Fruit fly (Drosophila melanogaster) whole organism, embryonic: ENCODE measurements around the gene CG6931.

Experiments used
- Atf-2 ChIP-seq: fragments of 200-800 bp; sonication (Bioruptor generic); optimal IDR thresholded peaks from 2 replicates; lab custom pipeline; 2016; ENCODE audit warnings: missing biosample characterization, missing genetic modification characterization
- Bgb ChIP-seq: fragments of 200-800 bp; sonication (Bioruptor generic); IDR thresholded peaks from 2 replicates; pipeline ENCODE4 v1.3.6; 2022; ENCODE audit warnings: missing biosample characterization, missing genetic modification characterization; ENCODE audit not compliant: partially characterized antibody
- BtbVII ChIP-seq: fragments of 200-800 bp; sonication (Bioruptor generic); optimal IDR thresholded peaks from 3 replicates; lab custom pipeline; 2017; ENCODE audit warnings: missing biosample characterization, mild to moderate bottlenecking, missing genetic modification characterization
- CG10274 ChIP-seq: fragments of 200-800 bp; sonication (Bioruptor generic); optimal IDR thresholded peaks from 3 replicates; lab custom pipeline; 2017; ENCODE audit warnings: missing biosample characterization, mild to moderate bottlenecking, missing genetic modification characterization
- CG10654 ChIP-seq: fragments of 200-800 bp; sonication (Bioruptor generic); optimal IDR thresholded peaks from 2 replicates; lab custom pipeline; 2016; ENCODE audit warnings: missing biosample characterization, missing genetic modification characterization
- CG11456 ChIP-seq: fragments of 200-800 bp; sonication (Bioruptor generic); IDR thresholded peaks from 3 replicates; pipeline ENCODE4 v1.3.6; 2022; ENCODE audit warnings: missing biosample characterization, missing genetic modification characterization
- CG13894 ChIP-seq: fragments of 200-800 bp; sonication (Bioruptor generic); optimal IDR thresholded peaks from 3 replicates; lab custom pipeline; 2018; ENCODE audit warnings: missing biosample characterization, mild to moderate bottlenecking, missing genetic modification characterization, moderate library complexity
- CG14710 ChIP-seq: fragments of 200-800 bp; sonication (Bioruptor generic); optimal IDR thresholded peaks from 3 replicates; lab custom pipeline; 2019; ENCODE audit warnings: missing biosample characterization, mild to moderate bottlenecking, missing genetic modification characterization, moderate library complexity
- CG15696 ChIP-seq: fragments of 200-800 bp; sonication (Bioruptor generic); optimal IDR thresholded peaks from 2 replicates; lab custom pipeline; 2019; ENCODE audit warnings: missing biosample characterization, mild to moderate bottlenecking, missing genetic modification characterization, moderate library complexity
- CG17328 ChIP-seq: fragments of 200-800 bp; sonication (Bioruptor generic); IDR thresholded peaks from 2 replicates; pipeline ENCODE4 v1.3.6; 2022; ENCODE audit warnings: missing biosample characterization, missing genetic modification characterization
- CG17361 ChIP-seq: fragments of 200-800 bp; sonication (Bioruptor generic); IDR thresholded peaks from 3 replicates; pipeline ENCODE4 v1.3.6; 2022; ENCODE audit warnings: missing biosample characterization, missing genetic modification characterization
- CG18476 ChIP-seq: fragments of 200-800 bp; sonication (Bioruptor generic); optimal IDR thresholded peaks from 2 replicates; lab custom pipeline; 2016; ENCODE audit warnings: missing biosample characterization, mild to moderate bottlenecking, missing genetic modification characterization
- CG2712 ChIP-seq: fragments of 200-800 bp; optimal IDR thresholded peaks from 3 replicates; lab custom pipeline; 2019; ENCODE audit warnings: missing biosample characterization, mild to moderate bottlenecking, missing genetic modification characterization, moderate library complexity
- CG31224 ChIP-seq: fragments of 200-800 bp; sonication (Bioruptor generic); IDR thresholded peaks from 2 replicates; pipeline ENCODE4 v1.3.6; 2022; ENCODE audit warnings: missing biosample characterization, missing genetic modification characterization
- CG4282 ChIP-seq: fragments of 200-800 bp; sonication (Bioruptor generic); optimal IDR thresholded peaks from 2 replicates; lab custom pipeline; 2016; ENCODE audit warnings: missing biosample characterization, missing genetic modification characterization
- CG4328 ChIP-seq: fragments of 200-800 bp; sonication (Bioruptor generic); optimal IDR thresholded peaks from 3 replicates; lab custom pipeline; 2017; ENCODE audit warnings: missing biosample characterization, missing genetic modification reagents, missing genetic modification characterization
- CG4707 ChIP-seq: fragments of 200-800 bp; sonication (Bioruptor generic); optimal IDR thresholded peaks from 2 replicates; lab custom pipeline; 2018; ENCODE audit warnings: missing biosample characterization, mild to moderate bottlenecking, missing genetic modification characterization, moderate library complexity
- CG6813 ChIP-seq: fragments of 200-800 bp; sonication (Bioruptor generic); optimal IDR thresholded peaks from 2 replicates; lab custom pipeline; 2017; ENCODE audit warnings: missing biosample characterization, missing genetic modification characterization, mild to moderate bottlenecking, moderate library complexity, missing genetic modification reagents
- CG9932 ChIP-seq: fragments of 200-800 bp; sonication (Bioruptor generic); IDR thresholded peaks from 2 replicates; pipeline ENCODE4 v1.3.6; 2022; ENCODE audit warnings: missing biosample characterization, missing genetic modification characterization
- CkIIα-i1 ChIP-seq: fragments of 200-800 bp; sonication (Bioruptor generic); IDR thresholded peaks from 2 replicates; pipeline ENCODE4 v1.3.6; 2022; ENCODE audit warnings: missing biosample characterization, missing genetic modification characterization
- Dp ChIP-seq: fragments of 200-800 bp; sonication (Bioruptor generic); optimal IDR thresholded peaks from 2 replicates; lab custom pipeline; 2018; ENCODE audit warnings: missing biosample characterization, mild to moderate bottlenecking, missing genetic modification characterization, moderate library complexity
- Eip74EF ChIP-seq, 2 experiments: fragments of 200-800 bp in 1 of 2; fragments of >200 bp in 1 of 2; sonication (Bioruptor generic) in 1 of 2; optimal IDR thresholded peaks; 2 replicates each; lab custom pipeline; 2017 to 2019; ENCODE audit warnings: missing biosample characterization in 2 of 2, missing genetic modification characterization in 2 of 2, mild to moderate bottlenecking in 1 of 2, moderate library complexity in 1 of 2
- Elba2 ChIP-seq: fragments of 200-800 bp; sonication (Bioruptor generic); optimal IDR thresholded peaks from 3 replicates; lab custom pipeline; 2016; ENCODE audit warnings: missing biosample characterization, missing genetic modification characterization
- Fer1 ChIP-seq: fragments of 200-800 bp; sonication (Bioruptor generic); optimal IDR thresholded peaks from 2 replicates; lab custom pipeline; 2017; ENCODE audit warnings: missing biosample characterization, mild to moderate bottlenecking, missing genetic modification characterization
- Hand ChIP-seq: fragments of 200-800 bp; sonication (Bioruptor generic); optimal IDR thresholded peaks from 2 replicates; lab custom pipeline; 2017; ENCODE audit warnings: mild to moderate bottlenecking, missing biosample characterization, missing genetic modification reagents, missing genetic modification characterization
- Mes4 ChIP-seq: fragments of 200-800 bp; sonication (Bioruptor generic); optimal IDR thresholded peaks from 2 replicates; lab custom pipeline; 2016; ENCODE audit warnings: missing biosample characterization, missing genetic modification characterization
- Mrtf ChIP-seq: fragments of 200-800 bp; sonication (Bioruptor generic); IDR thresholded peaks from 3 replicates; pipeline ENCODE4 v1.3.6; 2022; ENCODE audit warnings: missing biosample characterization, missing genetic modification characterization
- NC2α ChIP-seq: fragments of 200-800 bp; sonication (Bioruptor generic); optimal IDR thresholded peaks from 2 replicates; lab custom pipeline; 2016; ENCODE audit warnings: missing biosample characterization, missing genetic modification characterization
- NK7.1 ChIP-seq: fragments of 200-800 bp; sonication (Bioruptor generic); optimal IDR thresholded peaks from 3 replicates; lab custom pipeline; 2016; ENCODE audit warnings: missing biosample characterization, missing genetic modification characterization
- Six4 ChIP-seq: fragments of 200-800 bp; sonication (Bioruptor generic); optimal IDR thresholded peaks from 2 replicates; lab custom pipeline; 2016; ENCODE audit warnings: missing biosample characterization, missing genetic modification characterization
- aop ChIP-seq: fragments of 200-800 bp; sonication (Bioruptor generic); IDR thresholded peaks from 2 replicates; pipeline ENCODE4 v1.3.6; 2022; ENCODE audit warnings: missing biosample characterization, missing genetic modification characterization
- bbx ChIP-seq: fragments of 200-800 bp; sonication (Bioruptor generic); IDR thresholded peaks from 2 replicates; pipeline ENCODE4 v1.3.6; 2022; ENCODE audit warnings: missing biosample characterization, missing genetic modification characterization; ENCODE audit not compliant: partially characterized antibody
- bcd ChIP-seq: fragments of 200-800 bp; sonication (Bioruptor generic); optimal IDR thresholded peaks from 2 replicates; lab custom pipeline; 2017; ENCODE audit warnings: missing biosample characterization, mild to moderate bottlenecking, missing genetic modification characterization
- dan ChIP-seq: fragments of 200-800 bp; sonication (Bioruptor generic); IDR thresholded peaks from 2 replicates; pipeline ENCODE4 v1.3.6; 2022; ENCODE audit warnings: missing biosample characterization, missing genetic modification characterization
- eve ChIP-seq, 2 experiments: fragments of >200 bp; optimal IDR thresholded peaks; 2 replicates each; lab custom pipeline; 2017; ENCODE audit warnings: missing biosample characterization in 2 of 2, missing genetic modification characterization in 2 of 2
- ewg ChIP-seq: fragments of 200-800 bp; sonication (Bioruptor generic); optimal IDR thresholded peaks from 3 replicates; lab custom pipeline; 2017; ENCODE audit warnings: mild to moderate bottlenecking, missing biosample characterization, missing genetic modification reagents, missing genetic modification characterization
- hb ChIP-seq: fragments of 200-800 bp; sonication (Bioruptor generic); IDR thresholded peaks from 3 replicates; pipeline ENCODE4 v1.3.6; 2022; ENCODE audit warnings: missing biosample characterization, missing genetic modification characterization; ENCODE audit not compliant: partially characterized antibody
- lilli ChIP-seq: fragments of 200-800 bp; sonication (Bioruptor generic); optimal IDR thresholded peaks from 3 replicates; lab custom pipeline; 2016; ENCODE audit warnings: missing biosample characterization, missing genetic modification characterization
- nmo ChIP-seq: fragments of 200-800 bp; sonication (Bioruptor generic); optimal IDR thresholded peaks from 2 replicates; lab custom pipeline; 2018; ENCODE audit warnings: missing biosample characterization, mild to moderate bottlenecking, missing genetic modification characterization, moderate library complexity
- odd ChIP-seq: fragments of 200-800 bp; sonication (Bioruptor generic); optimal IDR thresholded peaks from 2 replicates; lab custom pipeline; 2017; ENCODE audit warnings: missing biosample characterization, mild to moderate bottlenecking, missing genetic modification characterization
- ranshi ChIP-seq: fragments of 200-800 bp; sonication (Bioruptor generic); IDR thresholded peaks from 2 replicates; pipeline ENCODE4 v1.3.6; 2022; ENCODE audit warnings: missing biosample characterization, missing genetic modification characterization
- row ChIP-seq: fragments of 200-800 bp; sonication (Bioruptor generic); IDR thresholded peaks from 3 replicates; pipeline ENCODE4 v1.3.6; 2022; ENCODE audit warnings: missing biosample characterization, missing genetic modification characterization
- slou ChIP-seq: fragments of 200-800 bp; sonication (Bioruptor generic); optimal IDR thresholded peaks from 3 replicates; lab custom pipeline; 2016; ENCODE audit warnings: missing biosample characterization, missing genetic modification characterization
- tna ChIP-seq: fragments of 200-800 bp; sonication (Bioruptor generic); IDR thresholded peaks from 2 replicates; pipeline ENCODE4 v1.3.6; 2022; ENCODE audit warnings: missing biosample characterization, missing genetic modification characterization; ENCODE audit not compliant: partially characterized antibody
- vnd ChIP-seq: fragments of 200-800 bp; sonication (Bioruptor generic); IDR thresholded peaks from 3 replicates; pipeline ENCODE4 v1.3.6; 2022; ENCODE audit warnings: missing biosample characterization, missing genetic modification characterization; ENCODE audit not compliant: partially characterized antibody
- wor ChIP-seq: fragments of 200-800 bp; sonication (Bioruptor generic); IDR thresholded peaks from 2 replicates; pipeline ENCODE4 v1.3.6; 2022; ENCODE audit warnings: missing biosample characterization, missing genetic modification characterization
- zen2 ChIP-seq: fragments of 200-800 bp; sonication (Bioruptor generic); IDR thresholded peaks from 3 replicates; pipeline ENCODE4 v1.3.6; 2022; ENCODE audit warnings: missing biosample characterization, missing genetic modification characterization; ENCODE audit not compliant: partially characterized antibody

The CG6931 gene

DNA sequence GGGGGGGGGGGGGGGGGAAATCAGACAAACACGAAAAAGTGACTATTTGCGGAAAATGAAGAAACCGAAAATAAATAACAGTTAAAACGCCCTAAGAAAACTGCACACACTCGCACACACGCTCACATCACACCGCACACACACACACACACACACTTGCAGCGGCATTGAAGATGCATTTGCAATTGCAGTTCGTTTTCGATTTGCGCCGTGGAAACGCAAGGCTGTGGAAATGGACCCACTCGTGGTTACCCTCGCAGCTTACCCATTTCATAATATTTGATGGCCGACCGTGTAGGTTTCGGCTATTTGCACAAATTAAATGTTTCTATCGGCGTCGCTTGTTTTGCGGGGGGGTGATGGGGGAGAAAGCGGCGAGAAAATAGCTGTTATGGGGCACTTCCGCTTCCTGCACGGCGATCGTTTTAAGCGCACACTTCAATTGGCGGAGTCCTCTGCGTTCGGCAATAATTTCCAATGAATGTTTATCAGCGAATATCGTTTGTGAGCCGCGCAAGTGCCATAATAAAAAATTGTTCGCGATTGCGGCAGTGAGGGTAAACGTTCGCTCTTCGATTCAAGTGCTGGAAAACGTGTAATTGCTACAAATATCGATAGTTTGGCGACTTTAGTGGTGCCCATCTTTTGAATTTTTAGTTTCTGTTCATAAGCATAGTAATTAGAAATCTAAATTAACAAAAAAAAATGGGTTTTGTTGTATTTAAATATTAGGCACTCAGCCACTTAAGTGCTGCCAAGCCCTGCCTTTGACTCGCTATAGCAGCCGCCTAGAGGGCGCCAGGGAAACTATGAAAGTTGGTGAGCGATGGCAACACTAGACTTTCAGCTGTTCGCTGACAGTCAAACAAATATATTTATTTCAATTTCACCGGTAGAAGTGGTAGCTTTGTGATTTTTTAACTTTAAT, 12.0 kb downstream of the CG6931 start, which contains the start of the genes Pop2 and CG6928 (continued):
- TF ChIP-seq Hand (GFP tag; lab: Kevin White, UChicago) = no peak
- peak; percentile 71; the same call in 2 of the 3 replicates for TF ChIP-seq CG11456 (GFP tag; lab: Robert Waterston, UW)
- peak; percentile 34; the same call in 1 of the 2 replicates for TF ChIP-seq tna (GFP tag; lab: Robert Waterston, UW)
- TF ChIP-seq ewg (GFP tag; lab: Kevin White, UChicago) = peak; percentile 87
- TF ChIP-seq CG4282 = peak; percentile 89
- TF ChIP-seq eve (GFP tag; optimal IDR thresholded peaks at IDR 0.05; lab: Kevin White, UChicago) = no peak
- peak; percentile 46; the same call in 1 of the 2 replicates for TF ChIP-seq CG31224 (GFP tag; lab: Robert Waterston, UW)
- peak; percentile 67; the same call in 1 of the 3 replicates for TF ChIP-seq zen2
- TF ChIP-seq CkIIα-i1 (GFP tag; lab: Robert Waterston, UW) = no peak
- peak; percentile 74 for TF ChIP-seq CG10654 (GFP tag; lab: Kevin White, UChicago)
- peak; percentile 77 for TF ChIP-seq row (GFP tag; lab: Robert Waterston, UW)
- TF ChIP-seq ranshi (GFP tag; lab: Robert Waterston, UW) = peak; percentile 65
- TF ChIP-seq CG15696 (tag; lab: Kevin White, UChicago) = peak; percentile 37
- peak; percentile 89 for TF ChIP-seq CG14710 (tag; lab: Kevin White, UChicago)
- peak; percentile 67 for TF ChIP-seq Dp
- no peak for TF ChIP-seq BtbVII (GFP tag; lab: Kevin White, UChicago)
- TF ChIP-seq nmo = peak; percentile 84
- TF ChIP-seq CG6813 (GFP tag; lab: Kevin White, UChicago) = no peak
- no peak for TF ChIP-seq aop (GFP tag; lab: Robert Waterston, UW)
- no peak for TF ChIP-seq dan
- TF ChIP-seq lilli (GFP tag; lab: Kevin White, UChicago) = peak; percentile 87
- TF ChIP-seq CG4707 (GFP tag; lab: Kevin White, UChicago) = no peak
- TF ChIP-seq hb (GFP tag; lab: Robert Waterston, UW) = peak; percentile 62; the same call in 1 of the 3 replicates
- peak; percentile 83 for TF ChIP-seq Bgb (GFP tag; lab: Robert Waterston, UW)
- TF ChIP-seq Mrtf = peak; percentile 47; the same call in 1 of the 3 replicates
- TF ChIP-seq CG18476 (GFP tag; lab: Kevin White, UChicago) = peak; percentile 62
- TF ChIP-seq Fer1 = peak; percentile 33
- TF ChIP-seq CG17361 = peak; percentile 67
- TF ChIP-seq NC2α = peak; percentile 25
- TF ChIP-seq odd (GFP tag; lab: Kevin White, UChicago) = peak; percentile 28
- peak; percentile 68 for TF ChIP-seq Atf-2 (GFP tag; lab: Kevin White, UChicago)
- no peak for TF ChIP-seq CG13894 (tag; lab: Kevin White, UChicago)
- TF ChIP-seq CG9932 (GFP tag; lab: Robert Waterston, UW) = peak; percentile 88
- TF ChIP-seq slou (GFP tag; lab: Kevin White, UChicago) = peak; percentile 56
- peak; percentile 12 for TF ChIP-seq CG4328 (GFP tag; lab: Kevin White, UChicago)
- TF ChIP-seq Eip74EF (GFP tag; optimal IDR thresholded peaks at IDR 0.05; lab: Kevin White, UChicago) = no peak
- peak; percentile 77 for TF ChIP-seq CG2712
- peak; percentile 20 for TF ChIP-seq CG10274 (GFP tag; lab: Kevin White, UChicago)
- peak; percentile 76 for TF ChIP-seq vnd
- peak; percentile 35 for TF ChIP-seq Six4 (GFP tag; lab: Kevin White, UChicago)
- peak; percentile 34 for TF ChIP-seq NK7.1 (GFP tag; lab: Kevin White, UChicago)
- peak; percentile 72 for TF ChIP-seq bcd (GFP tag; lab: Kevin White, UChicago)
- TF ChIP-seq Elba2 = no peak
- peak; percentile 79 for TF ChIP-seq bbx
- TF ChIP-seq wor (GFP tag; lab: Robert Waterston, UW) = no peak
- peak; percentile 70 for TF ChIP-seq Mes4 (GFP tag; lab: Kevin White, UChicago)
- TF ChIP-seq CG17328 (GFP tag; lab: Robert Waterston, UW) = peak; percentile 69
